Fruit fly (Drosophila melanogaster) whole organism, embryonic: ENCODE results near the gene CG13364.

ENCODE experiments used
- CG10209 ChIP-seq: fragments of 200-800 bp; sonication (Bioruptor generic); optimal IDR thresholded peaks from 3 replicates; lab custom pipeline; 2017; ENCODE audit warnings: missing biosample characterization, mild to moderate bottlenecking, missing genetic modification characterization, missing genetic modification reagents
- CG10543 ChIP-seq: fragments of 200-800 bp; sonication (Bioruptor generic); optimal IDR thresholded peaks from 3 replicates; lab custom pipeline; 2017; ENCODE audit warnings: missing biosample characterization, mild to moderate bottlenecking, missing genetic modification characterization, moderate library complexity
- CG10565 ChIP-seq: fragments of 200-800 bp; sonication (Bioruptor generic); optimal IDR thresholded peaks from 3 replicates; lab custom pipeline; 2016; ENCODE audit warnings: missing biosample characterization, mild to moderate bottlenecking, missing genetic modification characterization
- CG11560 ChIP-seq: fragments of 200-800 bp; sonication (Bioruptor generic); IDR thresholded peaks from 3 replicates; pipeline ENCODE4 v1.3.6; 2022; ENCODE audit warnings: missing biosample characterization, missing genetic modification characterization
- CG11723 ChIP-seq: fragments of 200-800 bp; sonication (Bioruptor generic); optimal IDR thresholded peaks from 2 replicates; lab custom pipeline; 2017; ENCODE audit warnings: missing biosample characterization, mild to moderate bottlenecking, missing genetic modification characterization
- CG12744 ChIP-seq: fragments of 200-800 bp; sonication (Bioruptor generic); optimal IDR thresholded peaks from 2 replicates; lab custom pipeline; 2016; ENCODE audit warnings: missing biosample characterization, missing genetic modification characterization
- CG12769 ChIP-seq: fragments of 200-800 bp; sonication (Bioruptor generic); optimal IDR thresholded peaks from 2 replicates; lab custom pipeline; 2019; ENCODE audit warnings: missing biosample characterization, mild to moderate bottlenecking, missing genetic modification characterization, moderate library complexity
- CG14441 ChIP-seq: fragments of 200-800 bp; sonication (Bioruptor generic); IDR thresholded peaks from 2 replicates; pipeline ENCODE4 v1.3.6; 2022; ENCODE audit warnings: missing biosample characterization, missing genetic modification characterization
- CG17186 ChIP-seq: fragments of 200-800 bp; sonication (Bioruptor generic); optimal IDR thresholded peaks from 3 replicates; lab custom pipeline; 2017; ENCODE audit warnings: missing biosample characterization, missing genetic modification reagents, missing genetic modification characterization
- CG17359 ChIP-seq: fragments of 200-800 bp; sonication (Bioruptor generic); optimal IDR thresholded peaks from 3 replicates; lab custom pipeline; 2018; ENCODE audit warnings: missing biosample characterization, mild to moderate bottlenecking, missing genetic modification characterization, moderate library complexity
- CG18764 ChIP-seq: fragments of 200-800 bp; sonication (Bioruptor generic); optimal IDR thresholded peaks from 3 replicates; lab custom pipeline; 2016; ENCODE audit warnings: missing biosample characterization, missing genetic modification characterization
- CG2199 ChIP-seq: fragments of 200-800 bp; sonication (Bioruptor generic); IDR thresholded peaks from 3 replicates; pipeline ENCODE4 v1.3.6; 2022; ENCODE audit warnings: missing biosample characterization, missing genetic modification characterization
- CG3065 ChIP-seq: fragments of 200-800 bp; sonication (Bioruptor generic); optimal IDR thresholded peaks from 2 replicates; lab custom pipeline; 2016; ENCODE audit warnings: missing biosample characterization, missing genetic modification characterization
- CG31224 ChIP-seq: fragments of 200-800 bp; sonication (Bioruptor generic); IDR thresholded peaks from 2 replicates; pipeline ENCODE4 v1.3.6; 2022; ENCODE audit warnings: missing biosample characterization, missing genetic modification characterization
- CG3407 ChIP-seq: fragments of 200-800 bp; sonication (Bioruptor generic); optimal IDR thresholded peaks from 2 replicates; lab custom pipeline; 2018; ENCODE audit warnings: missing biosample characterization, mild to moderate bottlenecking, missing genetic modification characterization
- CG34376 ChIP-seq: fragments of 200-800 bp; sonication (Bioruptor generic); optimal IDR thresholded peaks from 2 replicates; lab custom pipeline; 2018; ENCODE audit warnings: missing biosample characterization, mild to moderate bottlenecking, missing genetic modification characterization
- CG34422 ChIP-seq: fragments of 200-800 bp; sonication (Bioruptor generic); IDR thresholded peaks from 3 replicates; pipeline ENCODE4 v1.3.6; 2022; ENCODE audit warnings: missing biosample characterization, missing genetic modification characterization
- CG3726 ChIP-seq: fragments of 200-800 bp; sonication (Bioruptor generic); IDR thresholded peaks from 3 replicates; pipeline ENCODE4, ENCODE4 v1.3.6; 2022; ENCODE audit warnings: missing biosample characterization, missing genetic modification characterization
- CG4730 ChIP-seq: fragments of 200-800 bp; sonication (Bioruptor generic); IDR thresholded peaks from 2 replicates; pipeline ENCODE4 v1.3.6; 2022; ENCODE audit warnings: missing biosample characterization, missing genetic modification characterization
- CG6683 ChIP-seq: fragments of 200-800 bp; sonication (Bioruptor generic); optimal IDR thresholded peaks from 2 replicates; lab custom pipeline; 2017; ENCODE audit warnings: missing biosample characterization, mild to moderate bottlenecking, missing genetic modification characterization, missing genetic modification reagents
- CG6854 ChIP-seq: fragments of 200-800 bp; sonication (Bioruptor generic); optimal IDR thresholded peaks from 3 replicates; lab custom pipeline; 2017; ENCODE audit warnings: missing biosample characterization, mild to moderate bottlenecking, missing genetic modification characterization
- CG7786 ChIP-seq: fragments of 200-800 bp; sonication (Bioruptor generic); optimal IDR thresholded peaks from 2 replicates; lab custom pipeline; 2016; ENCODE audit warnings: missing biosample characterization, missing genetic modification characterization
- CG8089 ChIP-seq: fragments of 200-800 bp; sonication (Bioruptor generic); optimal IDR thresholded peaks from 3 replicates; lab custom pipeline; 2016; ENCODE audit warnings: missing biosample characterization, missing genetic modification characterization
- CG8478 ChIP-seq: fragments of >200 bp; optimal IDR thresholded peaks from 2 replicates; lab custom pipeline; 2018
- CoRest ChIP-seq: fragments of 200-800 bp; sonication (Bioruptor generic); optimal IDR thresholded peaks from 3 replicates; lab custom pipeline; 2018; ENCODE audit warnings: missing biosample characterization, mild to moderate bottlenecking, missing genetic modification characterization, moderate library complexity
- E2f2 ChIP-seq: fragments of 200-800 bp; sonication (Bioruptor generic); IDR thresholded peaks from 2 replicates; pipeline ENCODE4 v1.3.6; 2022; ENCODE audit warnings: missing biosample characterization, missing genetic modification characterization
- HLHmδ ChIP-seq: fragments of 200-800 bp; sonication (Bioruptor generic); optimal IDR thresholded peaks from 2 replicates; lab custom pipeline; 2018; ENCODE audit warnings: missing biosample characterization, mild to moderate bottlenecking, missing genetic modification characterization, moderate library complexity
- Hr78 ChIP-seq, 2 experiments: fragments of 200-800 bp in 1 of 2; fragments of >200 bp in 1 of 2; sonication (Bioruptor generic) in 1 of 2; optimal IDR thresholded peaks; 2 replicates each; lab custom pipeline; 2017 to 2019; ENCODE audit warnings: missing biosample characterization in 2 of 2, missing genetic modification characterization in 2 of 2, mild to moderate bottlenecking in 1 of 2, moderate library complexity in 1 of 2
- Mad ChIP-seq: fragments of 200-800 bp; sonication (Bioruptor generic); optimal IDR thresholded peaks from 2 replicates; lab custom pipeline; 2016; ENCODE audit warnings: missing biosample characterization, missing genetic modification characterization
- Max ChIP-seq: fragments of 200-800 bp; sonication (Bioruptor generic); optimal IDR thresholded peaks from 2 replicates; lab custom pipeline; 2016; ENCODE audit warnings: missing biosample characterization, mild to moderate bottlenecking, missing genetic modification characterization
- NC2β ChIP-seq: fragments of 200-800 bp; sonication (Bioruptor generic); optimal IDR thresholded peaks from 2 replicates; lab custom pipeline; 2016; ENCODE audit warnings: missing biosample characterization, missing genetic modification characterization
- PHDP ChIP-seq: fragments of 200-800 bp; sonication (Bioruptor generic); optimal IDR thresholded peaks from 3 replicates; lab custom pipeline; 2018; ENCODE audit warnings: missing biosample characterization, mild to moderate bottlenecking, missing genetic modification characterization, moderate library complexity
- Rfx ChIP-seq: fragments of 200-800 bp; sonication (Bioruptor generic); IDR thresholded peaks from 2 replicates; pipeline ENCODE4 v1.3.6; 2022; ENCODE audit warnings: missing biosample characterization, missing genetic modification characterization
- Scr ChIP-seq: fragments of 200-800 bp; sonication (Bioruptor generic); IDR thresholded peaks from 2 replicates; pipeline ENCODE4 v1.3.6; 2022; ENCODE audit warnings: missing biosample characterization, missing genetic modification characterization; ENCODE audit not compliant: partially characterized antibody
- Six4 ChIP-seq: fragments of 200-800 bp; sonication (Bioruptor generic); optimal IDR thresholded peaks from 2 replicates; lab custom pipeline; 2016; ENCODE audit warnings: missing biosample characterization, missing genetic modification characterization
- Taf1 ChIP-seq: fragments of 200-800 bp; sonication (Bioruptor generic); IDR thresholded peaks from 2 replicates; pipeline ENCODE4 v1.3.6; 2022; ENCODE audit warnings: missing biosample characterization, missing genetic modification characterization
- cas ChIP-seq: fragments of 200-800 bp; sonication (Bioruptor generic); IDR thresholded peaks from 2 replicates; pipeline ENCODE4 v1.3.6; 2022; ENCODE audit warnings: missing biosample characterization, missing genetic modification characterization
- chif ChIP-seq, 2 experiments: fragments of 200-800 bp; sonication (Bioruptor generic); optimal IDR thresholded peaks; 3 replicates each; lab custom pipeline; 2016; ENCODE audit warnings: missing biosample characterization in 2 of 2, missing genetic modification characterization in 2 of 2
- crp ChIP-seq, 2 experiments: fragments of 200-800 bp; sonication (Bioruptor generic); optimal IDR thresholded peaks; 2 replicates in 1 of 2; 3 replicates in 1 of 2; lab custom pipeline; 2017; ENCODE audit warnings: missing biosample characterization in 2 of 2, missing genetic modification characterization in 2 of 2, mild to moderate bottlenecking in 1 of 2, moderate library complexity in 1 of 2
- dimm ChIP-seq: fragments of 200-800 bp; sonication (Bioruptor generic); IDR thresholded peaks from 2 replicates; pipeline ENCODE4 v1.3.6; 2022; ENCODE audit warnings: missing biosample characterization, missing genetic modification characterization
- dm ChIP-seq: fragments of 200-800 bp; sonication (Bioruptor generic); optimal IDR thresholded peaks from 3 replicates; lab custom pipeline; 2016; ENCODE audit warnings: missing biosample characterization, missing genetic modification characterization
- dysf ChIP-seq: fragments of 200-800 bp; sonication (Bioruptor generic); IDR thresholded peaks from 3 replicates; pipeline ENCODE4 v1.3.6; 2022; ENCODE audit warnings: missing biosample characterization, missing genetic modification characterization
- esg ChIP-seq: fragments of 200-800 bp; sonication (Bioruptor generic); conservative IDR thresholded peaks from 2 replicates; pipeline ENCODE4 v1.3.6; 2022; ENCODE audit warnings: missing biosample characterization, missing genetic modification characterization
- eyg ChIP-seq: fragments of 200-800 bp; sonication (Bioruptor generic); optimal IDR thresholded peaks from 3 replicates; lab custom pipeline; 2016; ENCODE audit warnings: missing biosample characterization, missing genetic modification characterization
- gt ChIP-seq: fragments of 200-800 bp; sonication (Bioruptor generic); IDR thresholded peaks from 2 replicates; pipeline ENCODE4 v1.3.6; 2022; ENCODE audit warnings: missing biosample characterization, missing genetic modification characterization
- jigr1 ChIP-seq: fragments of 200-800 bp; sonication (Bioruptor generic); IDR thresholded peaks from 3 replicates; pipeline ENCODE4 v1.3.6; 2022; ENCODE audit warnings: missing biosample characterization, missing genetic modification characterization
- kah ChIP-seq: fragments of 200-800 bp; sonication (Bioruptor generic); optimal IDR thresholded peaks from 2 replicates; lab custom pipeline; 2018; ENCODE audit warnings: missing biosample characterization, mild to moderate bottlenecking, missing genetic modification characterization
- mld ChIP-seq: fragments of 200-800 bp; sonication (Bioruptor generic); IDR thresholded peaks from 3 replicates; pipeline ENCODE4 v1.3.6; 2022; ENCODE audit warnings: missing biosample characterization, missing genetic modification characterization; ENCODE audit not compliant: partially characterized antibody
- sima ChIP-seq: fragments of 200-800 bp; sonication (Bioruptor generic); optimal IDR thresholded peaks from 2 replicates; lab custom pipeline; 2016; ENCODE audit warnings: missing biosample characterization, missing genetic modification characterization
- sqz ChIP-seq: fragments of 200-800 bp; sonication (Bioruptor generic); optimal IDR thresholded peaks from 3 replicates; lab custom pipeline; 2018; ENCODE audit warnings: missing biosample characterization, mild to moderate bottlenecking, missing genetic modification characterization
- tup ChIP-seq: fragments of 200-800 bp; sonication (Bioruptor generic); optimal IDR thresholded peaks from 2 replicates; lab custom pipeline; 2016; ENCODE audit warnings: missing biosample characterization, mild to moderate bottlenecking, missing genetic modification characterization, moderate library complexity
- zen2 ChIP-seq: fragments of 200-800 bp; sonication (Bioruptor generic); IDR thresholded peaks from 3 replicates; pipeline ENCODE4 v1.3.6; 2022; ENCODE audit warnings: missing biosample characterization, missing genetic modification characterization; ENCODE audit not compliant: partially characterized antibody

Gene CG13364

dm6 chrX:618583-618982 is 6.4 kb downstream of the CG13364 start (continued):
- TF ChIP-seq dysf: peak; percentile 62
- no peak for TF ChIP-seq tup (GFP tag; lab: Kevin White, UChicago)
- TF ChIP-seq sqz (GFP tag; lab: Kevin White, UChicago): no peak
- no peak for TF ChIP-seq CG3065
- TF ChIP-seq CG6683 (GFP tag; lab: Kevin White, UChicago): no peak
- no peak for TF ChIP-seq cas (GFP tag; lab: Robert Waterston, UW)
- TF ChIP-seq CG2199 (GFP tag; lab: Robert Waterston, UW): no peak
- no peak for TF ChIP-seq CG6854
- no peak for TF ChIP-seq CG11723
- TF ChIP-seq gt (GFP tag; lab: Robert Waterston, UW): no peak
- no peak for TF ChIP-seq Scr
- no peak for TF ChIP-seq dm (GFP tag; lab: Kevin White, UChicago)
- TF ChIP-seq CG12744: no peak
- no peak for TF ChIP-seq HLHmδ
- TF ChIP-seq Six4 (GFP tag; lab: Kevin White, UChicago): peak; percentile 10
- no peak for TF ChIP-seq CG17186 (GFP tag; lab: Kevin White, UChicago)
- TF ChIP-seq Max (GFP tag; lab: Kevin White, UChicago): no peak
- peak; percentile 10 for TF ChIP-seq CG12769 (tag; lab: Kevin White, UChicago)
- TF ChIP-seq CG11560: no peak
- TF ChIP-seq CG31224 (GFP tag; lab: Robert Waterston, UW): no peak
- no peak for TF ChIP-seq CG14441
- TF ChIP-seq CG10543 (GFP tag; lab: Kevin White, UChicago): no peak
- TF ChIP-seq CG3407 (GFP tag; lab: Kevin White, UChicago): no peak
- no peak for TF ChIP-seq kah (GFP tag; lab: Kevin White, UChicago)
- TF ChIP-seq chif (GFP tag; optimal IDR thresholded peaks at IDR 0.05; lab: Kevin White, UChicago): peak; percentile 12 to 21
- no peak for TF ChIP-seq CG18764 (GFP tag; lab: Kevin White, UChicago)
- peak; percentile 24; the same call in 1 of the 2 replicates for TF ChIP-seq Rfx (GFP tag; lab: Robert Waterston, UW)
- no peak for TF ChIP-seq eyg (GFP tag; lab: Kevin White, UChicago)
- TF ChIP-seq CG7786 (GFP tag; lab: Kevin White, UChicago): peak; percentile 53
- TF ChIP-seq CG3726 (GFP tag; lab: Robert Waterston, UW): no peak
- TF ChIP-seq dimm (GFP tag; lab: Robert Waterston, UW): no peak
- TF ChIP-seq Hr78 (GFP tag; optimal IDR thresholded peaks at IDR 0.05; lab: Kevin White, UChicago): no peak
- TF ChIP-seq CG10209 (GFP tag; lab: Kevin White, UChicago): no peak
- TF ChIP-seq esg: 0 out of 2 replicates have a peak, but pooled peaks have one; percentile 30
- no peak for TF ChIP-seq CG34376
- TF ChIP-seq E2f2 (GFP tag; lab: Robert Waterston, UW): 0 out of 2 replicates have a peak, but pooled peaks have one; percentile 13
- TF ChIP-seq NC2β (GFP tag; lab: Kevin White, UChicago): peak; percentile 26
- no peak for TF ChIP-seq CG4730 (GFP tag; lab: Robert Waterston, UW)
- no peak for TF ChIP-seq CG17359 (tag; lab: Kevin White, UChicago)
- no peak for TF ChIP-seq crp (GFP tag; optimal IDR thresholded peaks at IDR 0.05; lab: Kevin White, UChicago)
- TF ChIP-seq PHDP (tag; lab: Kevin White, UChicago): no peak
- TF ChIP-seq Mad (GFP tag; lab: Kevin White, UChicago): no peak
- no peak for TF ChIP-seq sima
- TF ChIP-seq CG8478: no peak
- no peak for TF ChIP-seq mld (GFP tag; lab: Robert Waterston, UW)
- no peak for TF ChIP-seq Taf1
- no peak for TF ChIP-seq CG34422 (GFP tag; lab: Robert Waterston, UW)
- TF ChIP-seq zen2 (GFP tag; lab: Robert Waterston, UW): no peak
- TF ChIP-seq jigr1: no peak
- TF ChIP-seq CG8089 (GFP tag; lab: Kevin White, UChicago): no peak
- no peak for TF ChIP-seq CG10565
- TF ChIP-seq CoRest: peak; percentile 20
